Worm (Caenorhabditis elegans): ENCODE data around the gene F31D5.1.

DNA sequence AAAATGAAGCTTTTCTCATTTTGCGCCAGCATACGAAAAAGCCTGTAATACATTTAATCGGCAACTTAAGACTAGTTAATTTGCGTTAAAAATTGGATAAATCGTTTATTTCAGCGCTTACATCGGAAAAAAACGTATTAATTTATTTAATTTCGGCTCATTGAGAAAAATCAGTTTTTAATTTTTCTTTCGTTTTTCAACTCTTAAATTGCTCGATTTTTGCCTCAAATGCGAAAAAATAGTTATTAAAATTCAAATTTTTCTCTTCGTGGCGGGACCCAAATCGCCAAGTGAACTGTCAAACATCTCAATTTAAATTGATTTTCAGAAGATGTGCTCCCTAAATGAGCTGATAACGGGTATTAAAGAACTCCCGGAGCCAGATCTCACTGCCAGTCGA is 3.8 kb downstream of the F31D5.1 start, which contains the start of gene C16A11.5:
- no peak for TF ChIP-seq nhr-11 (tag; optimal IDR thresholded peaks at IDR 0.05)
- TF ChIP-seq elt-3 (tag; optimal IDR thresholded peaks at IDR 0.05), result no peak
- no peak for TF ChIP-seq lin-13 (GFP tag; optimal IDR thresholded peaks at IDR 0.05)

All from whole organism, L1 larva.